Worm (Caenorhabditis elegans) whole organism, L4 larva: Measurements from ENCODE around the gene gex-5.

Source experiments
- arid-1 ChIP-seq: fragments of 200-800 bp; sonication (Bioruptor generic); conservative IDR thresholded peaks from 2 replicates; pipeline ENCODE4 v1.3.6; 2022; ENCODE audit warnings: missing genetic modification reagents, missing genetic modification characterization, missing compliant biosample characterization
- ceh-82 ChIP-seq: sonication (generic microtip); optimal IDR thresholded peaks from 2 replicates; lab custom pipeline; 2017; ENCODE audit warnings: missing biosample characterization, missing genetic modification characterization
- ces-1 ChIP-seq: fragments of 150-350 bp; sonication (generic microtip); optimal IDR thresholded peaks from 4 replicates; lab custom pipeline; 2014; ENCODE audit warnings: missing biosample characterization, missing genetic modification reagents, missing genetic modification characterization
- hlh-30 ChIP-seq: sonication (generic microtip); optimal IDR thresholded peaks from 2 replicates; lab custom pipeline; 2017; ENCODE audit warnings: antibody characterized with exemption, mild to moderate bottlenecking, missing genetic modification characterization, missing compliant biosample characterization; ENCODE audit not compliant: insufficient read depth
- lin-13 ChIP-seq: fragments of 150-350 bp; optimal IDR thresholded peaks from 2 replicates; lab custom pipeline; 2014; ENCODE audit warnings: missing biosample characterization, missing genetic modification reagents, missing genetic modification characterization
- lin-29 ChIP-seq: fragments of 200-800 bp; sonication (Bioruptor generic); IDR thresholded peaks from 2 replicates; pipeline ENCODE4 v1.3.6; 2022; ENCODE audit warnings: missing genetic modification reagents, missing genetic modification characterization, missing compliant biosample characterization
- nhr-11 ChIP-seq: fragments of 150-350 bp; optimal IDR thresholded peaks from 2 replicates; lab custom pipeline; 2014; ENCODE audit warnings: missing biosample characterization, missing genetic modification characterization
- nhr-111 ChIP-seq: fragments of 200-800 bp; sonication (Bioruptor generic); optimal IDR thresholded peaks from 2 replicates; lab custom pipeline; 2018; ENCODE audit warnings: mild to moderate bottlenecking, missing genetic modification characterization, missing compliant biosample characterization
- nhr-25 ChIP-seq: sonication (generic microtip); optimal IDR thresholded peaks from 2 replicates; lab custom pipeline; 2017; ENCODE audit warnings: missing genetic modification characterization, mild to moderate bottlenecking, missing compliant biosample characterization, antibody characterized with exemption, moderate library complexity, borderline replicate concordance; ENCODE audit not compliant: insufficient read depth
- nhr-77 ChIP-seq: fragments of 150-350 bp; optimal IDR thresholded peaks from 2 replicates; lab custom pipeline; 2014; ENCODE audit warnings: missing biosample characterization, missing genetic modification characterization
- pha-4 ChIP-seq, 2 experiments: fragments of 150-350 bp in 1 of 2; fragments of 200-800 bp in 1 of 2; sonication (Bioruptor generic) in 1 of 2; IDR thresholded peaks in 1 of 2; optimal IDR thresholded peaks in 1 of 2; 2 replicates each; pipeline versions ENCODE4 v1.3.6 to Lab custom; 2014 to 2022; ENCODE audit warnings: missing genetic modification characterization in 2 of 2, missing genetic modification reagents in 2 of 2, missing biosample characterization in 1 of 2, missing compliant biosample characterization in 1 of 2
- skn-1 ChIP-seq: fragments of 150-350 bp; optimal IDR thresholded peaks from 2 replicates; lab custom pipeline; 2014; ENCODE audit warnings: missing biosample characterization, missing genetic modification characterization

DNA sequence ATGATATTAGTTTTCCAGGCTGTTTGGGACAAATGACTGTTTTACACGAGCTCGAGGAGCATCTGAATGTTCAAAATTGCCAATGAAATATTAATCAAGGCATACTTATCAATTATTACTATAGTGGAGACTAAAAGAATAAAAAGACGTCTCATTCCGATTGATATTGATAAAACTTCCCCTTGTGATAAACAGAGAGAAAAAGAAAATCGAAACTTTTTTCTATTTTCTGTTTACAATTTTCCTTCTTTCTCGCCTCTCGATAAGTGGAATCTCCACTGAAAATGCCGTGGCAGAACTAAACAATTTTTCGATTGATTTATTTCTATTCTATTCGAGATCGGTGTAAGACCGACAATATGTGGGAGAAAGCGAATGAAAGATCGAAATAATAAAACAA is 1.9 kb downstream of the gex-5 start, which contains the start of gene B0393.9:
- TF ChIP-seq lin-29 (GFP tag; lab: Robert Waterston, UW) = no peak
- TF ChIP-seq nhr-25 = no peak
- no peak for TF ChIP-seq skn-1 (tag; lab: Kevin White, UChicago)
- TF ChIP-seq ceh-82 (tag; lab: Kevin White, UChicago) = no peak
- TF ChIP-seq hlh-30 (tag; lab: Kevin White, UChicago) = no peak
- TF ChIP-seq arid-1 (GFP tag; lab: Robert Waterston, UW) = no peak
- TF ChIP-seq nhr-77 (tag; lab: Kevin White, UChicago) = no peak
- TF ChIP-seq nhr-111 (GFP tag; lab: Kevin White, UChicago) = no peak
- TF ChIP-seq ces-1 (GFP tag; lab: Kevin White, UChicago) = no peak
- TF ChIP-seq nhr-11 (tag; lab: Kevin White, UChicago) = no peak
- no peak for TF ChIP-seq lin-13
- no peak for TF ChIP-seq pha-4 (GFP tag; IDR thresholded peaks at IDR 0.05; lab: Robert Waterston, UW)
- TF ChIP-seq pha-4 (tag; optimal IDR thresholded peaks at IDR 0.05; lab: Kevin White, UChicago) = no peak
